Fruit fly (Drosophila melanogaster) whole organism, embryonic: ENCODE data around the gene ppl.

Source experiments
- Atf6 ChIP-seq: fragments of 200-800 bp; sonication (Bioruptor generic); IDR thresholded peaks from 2 replicates; pipeline ENCODE4 v1.3.6; 2022; ENCODE audit warnings: missing biosample characterization, missing genetic modification characterization
- BEAF-32 ChIP-seq: fragments of 200-800 bp; sonication (Bioruptor generic); optimal IDR thresholded peaks from 3 replicates; lab custom pipeline; 2017; ENCODE audit warnings: missing biosample characterization, missing genetic modification characterization, mild to moderate bottlenecking, moderate library complexity, missing genetic modification reagents
- CG11696 ChIP-seq: fragments of 200-800 bp; sonication (Bioruptor generic); IDR thresholded peaks from 2 replicates; pipeline ENCODE4 v1.3.6; 2022; ENCODE audit warnings: missing biosample characterization, missing genetic modification characterization
- CG15601 ChIP-seq: fragments of 200-800 bp; sonication (Bioruptor generic); optimal IDR thresholded peaks from 3 replicates; lab custom pipeline; 2019; ENCODE audit warnings: missing biosample characterization, mild to moderate bottlenecking, missing genetic modification characterization, moderate library complexity
- CG1603 ChIP-seq: fragments of 200-800 bp; sonication (Bioruptor generic); optimal IDR thresholded peaks from 2 replicates; lab custom pipeline; 2019; ENCODE audit warnings: missing biosample characterization, mild to moderate bottlenecking, missing genetic modification characterization, moderate library complexity
- CG18262 ChIP-seq: fragments of 200-800 bp; optimal IDR thresholded peaks from 3 replicates; lab custom pipeline; 2019; ENCODE audit warnings: missing biosample characterization, mild to moderate bottlenecking, missing genetic modification characterization, moderate library complexity
- CG18599 ChIP-seq: fragments of 200-800 bp; sonication (Bioruptor generic); optimal IDR thresholded peaks from 3 replicates; lab custom pipeline; 2017; ENCODE audit warnings: missing biosample characterization, missing genetic modification characterization, mild to moderate bottlenecking, moderate library complexity, missing genetic modification reagents
- CG2120 ChIP-seq: fragments of 200-800 bp; sonication (Bioruptor generic); optimal IDR thresholded peaks from 3 replicates; lab custom pipeline; 2016; ENCODE audit warnings: missing biosample characterization, missing genetic modification characterization
- CG3163 ChIP-seq: fragments of 200-800 bp; sonication (Bioruptor generic); optimal IDR thresholded peaks from 3 replicates; lab custom pipeline; 2016; ENCODE audit warnings: missing biosample characterization, missing genetic modification characterization
- CG34422 ChIP-seq: fragments of 200-800 bp; sonication (Bioruptor generic); IDR thresholded peaks from 3 replicates; pipeline ENCODE4 v1.3.6; 2022; ENCODE audit warnings: missing biosample characterization, missing genetic modification characterization
- CG4424 ChIP-seq: fragments of 200-800 bp; sonication (Bioruptor generic); optimal IDR thresholded peaks from 3 replicates; lab custom pipeline; 2016; ENCODE audit warnings: missing biosample characterization, missing genetic modification characterization
- CG6175 ChIP-seq: fragments of 200-800 bp; sonication (Bioruptor generic); IDR thresholded peaks from 3 replicates; pipeline ENCODE4 v1.3.6; 2022; ENCODE audit warnings: missing biosample characterization, missing genetic modification characterization
- CG7556 ChIP-seq: fragments of 200-800 bp; sonication (Bioruptor generic); optimal IDR thresholded peaks from 2 replicates; lab custom pipeline; 2017; ENCODE audit warnings: missing biosample characterization, mild to moderate bottlenecking, missing genetic modification characterization
- CG8944 ChIP-seq: fragments of 200-800 bp; sonication (Bioruptor generic); optimal IDR thresholded peaks from 3 replicates; lab custom pipeline; 2016; ENCODE audit warnings: missing biosample characterization, missing genetic modification characterization
- Camta ChIP-seq: fragments of 200-800 bp; sonication (Bioruptor generic); optimal IDR thresholded peaks from 2 replicates; lab custom pipeline; 2016; ENCODE audit warnings: missing biosample characterization, missing genetic modification characterization
- CoRest ChIP-seq: fragments of 200-800 bp; sonication (Bioruptor generic); optimal IDR thresholded peaks from 3 replicates; lab custom pipeline; 2018; ENCODE audit warnings: missing biosample characterization, mild to moderate bottlenecking, missing genetic modification characterization, moderate library complexity
- D19B ChIP-seq: fragments of 200-800 bp; sonication (Bioruptor generic); optimal IDR thresholded peaks from 2 replicates; lab custom pipeline; 2017; ENCODE audit warnings: missing biosample characterization, mild to moderate bottlenecking, missing genetic modification characterization
- Dek ChIP-seq: fragments of 200-800 bp; sonication (Bioruptor generic); optimal IDR thresholded peaks from 3 replicates; lab custom pipeline; 2019; ENCODE audit warnings: missing biosample characterization, mild to moderate bottlenecking, missing genetic modification characterization, moderate library complexity
- Dp ChIP-seq: fragments of 200-800 bp; sonication (Bioruptor generic); optimal IDR thresholded peaks from 2 replicates; lab custom pipeline; 2018; ENCODE audit warnings: missing biosample characterization, mild to moderate bottlenecking, missing genetic modification characterization, moderate library complexity
- Elba2 ChIP-seq: fragments of 200-800 bp; sonication (Bioruptor generic); optimal IDR thresholded peaks from 3 replicates; lab custom pipeline; 2016; ENCODE audit warnings: missing biosample characterization, missing genetic modification characterization
- Gsc ChIP-seq: fragments of 200-800 bp; sonication (Bioruptor generic); IDR thresholded peaks from 2 replicates; pipeline ENCODE4 v1.3.6; 2022; ENCODE audit warnings: missing biosample characterization, missing genetic modification characterization
- H15 ChIP-seq: fragments of 200-800 bp; sonication (Bioruptor generic); IDR thresholded peaks from 3 replicates; pipeline ENCODE4 v1.3.6; 2022; ENCODE audit warnings: missing biosample characterization, missing genetic modification characterization
- HLH4C ChIP-seq: fragments of 200-800 bp; sonication (Bioruptor generic); IDR thresholded peaks from 3 replicates; pipeline ENCODE4 v1.3.6; 2022; ENCODE audit warnings: missing biosample characterization, missing genetic modification characterization; ENCODE audit not compliant: partially characterized antibody
- Kr ChIP-seq: fragments of 200-800 bp; sonication (Bioruptor generic); optimal IDR thresholded peaks from 2 replicates; lab custom pipeline; 2017; ENCODE audit warnings: missing biosample characterization, mild to moderate bottlenecking, missing genetic modification characterization
- Oli ChIP-seq: fragments of 200-800 bp; sonication (Bioruptor generic); optimal IDR thresholded peaks from 2 replicates; lab custom pipeline; 2018; ENCODE audit warnings: missing biosample characterization, mild to moderate bottlenecking, missing genetic modification characterization, moderate library complexity
- Poxn ChIP-seq: fragments of 200-800 bp; sonication (Bioruptor generic); IDR thresholded peaks from 2 replicates; pipeline ENCODE4 v1.3.6; 2022; ENCODE audit warnings: missing biosample characterization, missing genetic modification characterization
- Trl ChIP-seq, 3 experiments: fragments of >200 bp in 2 of 3; fragments of 200-800 bp in 1 of 3; sonication (Bioruptor generic) in 1 of 3; optimal IDR thresholded peaks; 2 replicates in 1 of 3; 3 replicates in 2 of 3; lab custom pipeline; 2016 to 2017; ENCODE audit warnings: missing biosample characterization in 1 of 3, missing genetic modification characterization in 1 of 3
- ac ChIP-seq: fragments of 200-800 bp; sonication (Bioruptor generic); optimal IDR thresholded peaks from 3 replicates; lab custom pipeline; 2017; ENCODE audit warnings: missing biosample characterization, mild to moderate bottlenecking, missing genetic modification characterization
- ash1 ChIP-seq: fragments of 200-800 bp; sonication (Bioruptor generic); optimal IDR thresholded peaks from 2 replicates; lab custom pipeline; 2018; ENCODE audit warnings: missing biosample characterization, mild to moderate bottlenecking, missing genetic modification characterization
- crp ChIP-seq, 2 experiments: fragments of 200-800 bp; sonication (Bioruptor generic); optimal IDR thresholded peaks; 2 replicates in 1 of 2; 3 replicates in 1 of 2; lab custom pipeline; 2017; ENCODE audit warnings: missing biosample characterization in 2 of 2, missing genetic modification characterization in 2 of 2, mild to moderate bottlenecking in 1 of 2, moderate library complexity in 1 of 2
- dimm ChIP-seq: fragments of 200-800 bp; sonication (Bioruptor generic); IDR thresholded peaks from 2 replicates; pipeline ENCODE4 v1.3.6; 2022; ENCODE audit warnings: missing biosample characterization, missing genetic modification characterization
- ems ChIP-seq: fragments of 200-800 bp; sonication (Bioruptor generic); optimal IDR thresholded peaks from 3 replicates; lab custom pipeline; 2016; ENCODE audit warnings: missing biosample characterization, missing genetic modification characterization
- gfzf ChIP-seq: fragments of 200-800 bp; sonication (Bioruptor generic); optimal IDR thresholded peaks from 2 replicates; lab custom pipeline; 2016; ENCODE audit warnings: missing biosample characterization, mild to moderate bottlenecking, missing genetic modification characterization, moderate library complexity
- her ChIP-seq: fragments of 200-800 bp; sonication (Bioruptor generic); optimal IDR thresholded peaks from 2 replicates; lab custom pipeline; 2016; ENCODE audit warnings: missing biosample characterization, missing genetic modification characterization
- hkb ChIP-seq, 2 experiments: fragments of 200-800 bp in 1 of 2; fragments of >200 bp in 1 of 2; sonication (Bioruptor generic) in 1 of 2; IDR thresholded peaks in 1 of 2; optimal IDR thresholded peaks in 1 of 2; 2 replicates each; pipeline versions ENCODE4 v1.3.6 to Lab custom; 2017 to 2022; ENCODE audit warnings: missing biosample characterization in 1 of 2, missing genetic modification characterization in 1 of 2
- jigr1 ChIP-seq: fragments of 200-800 bp; sonication (Bioruptor generic); IDR thresholded peaks from 3 replicates; pipeline ENCODE4 v1.3.6; 2022; ENCODE audit warnings: missing biosample characterization, missing genetic modification characterization
- klu ChIP-seq: fragments of 200-800 bp; sonication (Bioruptor generic); IDR thresholded peaks from 2 replicates; pipeline ENCODE4 v1.3.6; 2022; ENCODE audit warnings: missing biosample characterization, missing genetic modification characterization
- lmd ChIP-seq: fragments of 200-800 bp; sonication (Bioruptor generic); IDR thresholded peaks from 2 replicates; pipeline ENCODE4 v1.3.6; 2022; ENCODE audit warnings: missing biosample characterization, missing genetic modification characterization
- luna ChIP-seq: fragments of 200-800 bp; sonication (Bioruptor generic); optimal IDR thresholded peaks from 2 replicates; lab custom pipeline; 2016; ENCODE audit warnings: missing biosample characterization, missing genetic modification characterization
- pb ChIP-seq: fragments of 200-800 bp; sonication (Bioruptor generic); optimal IDR thresholded peaks from 3 replicates; lab custom pipeline; 2016; ENCODE audit warnings: missing biosample characterization, missing genetic modification characterization
- peb ChIP-seq: fragments of 200-800 bp; sonication (Bioruptor generic); IDR thresholded peaks from 2 replicates; pipeline ENCODE4 v1.3.6; 2022; ENCODE audit warnings: missing biosample characterization, missing genetic modification characterization
- prd ChIP-seq, 3 experiments: fragments of >200 bp in 2 of 3; fragments of 200-800 bp in 1 of 3; sonication (Bioruptor generic) in 1 of 3; optimal IDR thresholded peaks in 2 of 3; IDR thresholded peaks in 1 of 3; 2 replicates in 2 of 3; 3 replicates in 1 of 3; pipeline versions ENCODE4 v1.3.6 to Lab custom; 2017 to 2022; ENCODE audit warnings: missing biosample characterization in 1 of 3, missing genetic modification characterization in 1 of 3
- pzg ChIP-seq: fragments of 200-800 bp; sonication (Bioruptor generic); optimal IDR thresholded peaks from 3 replicates; lab custom pipeline; 2018; ENCODE audit warnings: missing biosample characterization, mild to moderate bottlenecking, missing genetic modification characterization, moderate library complexity
- rib ChIP-seq: fragments of 200-800 bp; sonication (Bioruptor generic); IDR thresholded peaks from 2 replicates; pipeline ENCODE4 v1.3.6; 2022; ENCODE audit warnings: missing biosample characterization, missing genetic modification characterization
- sna ChIP-seq: fragments of 200-800 bp; sonication (Bioruptor generic); IDR thresholded peaks from 2 replicates; pipeline ENCODE4 v1.3.6; 2022; ENCODE audit warnings: missing biosample characterization, missing genetic modification characterization; ENCODE audit not compliant: partially characterized antibody
- unc-4 ChIP-seq: fragments of 200-800 bp; sonication (Bioruptor generic); IDR thresholded peaks from 2 replicates; pipeline ENCODE4 v1.3.6; 2022; ENCODE audit warnings: missing biosample characterization, missing genetic modification characterization; ENCODE audit not compliant: partially characterized antibody
- zen ChIP-seq: fragments of 200-800 bp; sonication (Bioruptor generic); optimal IDR thresholded peaks from 3 replicates; lab custom pipeline; 2018; ENCODE audit warnings: missing biosample characterization, mild to moderate bottlenecking, missing genetic modification characterization, moderate library complexity

Gene ppl

dm6 chr3L:21285639-21286338, 4.5 kb upstream of the ppl start, which contains the start of the genes CG12974 and pzg (continued):
- peak; percentile 89 for TF ChIP-seq Dp
- peak; percentile 81 for TF ChIP-seq Gsc (GFP tag; lab: Robert Waterston, UW)
- peak; percentile 69 for TF ChIP-seq BEAF-32
- TF ChIP-seq jigr1 (GFP tag; lab: Robert Waterston, UW): peak; percentile 64; the same call in 1 of the 3 replicates
- peak; percentile 87 for TF ChIP-seq CG15601
- TF ChIP-seq peb (GFP tag; lab: Robert Waterston, UW): peak; percentile 78
- peak; percentile 96 for TF ChIP-seq zen (tag; lab: Kevin White, UChicago)
- TF ChIP-seq Trl (optimal IDR thresholded peaks at IDR 0.05; lab: Kevin White, UChicago): no peak
- TF ChIP-seq Trl (GFP tag; optimal IDR thresholded peaks at IDR 0.05; lab: Kevin White, UChicago): peak; percentile 78
- peak; percentile 93 for TF ChIP-seq lmd (GFP tag; lab: Robert Waterston, UW)
- peak; percentile 87 for TF ChIP-seq H15 (GFP tag; lab: Robert Waterston, UW)
- peak; percentile 83 for TF ChIP-seq HLH4C (GFP tag; lab: Robert Waterston, UW)
- TF ChIP-seq her (GFP tag; lab: Kevin White, UChicago): no peak
- peak; percentile 97 for TF ChIP-seq CG1603
- peak; percentile 96 for TF ChIP-seq pzg (GFP tag; lab: Kevin White, UChicago)
- TF ChIP-seq CG2120 (GFP tag; lab: Kevin White, UChicago): peak; percentile 85
- TF ChIP-seq Atf6: peak; percentile 82
- peak; percentile 92 for TF ChIP-seq hkb (optimal IDR thresholded peaks at IDR 0.05; lab: Kevin White, UChicago)
- no peak for TF ChIP-seq hkb (GFP tag; IDR thresholded peaks at IDR 0.05; lab: Robert Waterston, UW)
- no peak for TF ChIP-seq ash1 (GFP tag; lab: Kevin White, UChicago)
- peak; percentile 44; the same call in 1 of the 2 replicates for TF ChIP-seq dimm
- TF ChIP-seq Dek (tag; lab: Kevin White, UChicago): peak; percentile 56
- TF ChIP-seq CG4424 (GFP tag; lab: Kevin White, UChicago): peak; percentile 83
- TF ChIP-seq CG18262 (tag; lab: Kevin White, UChicago): peak; percentile 76
- no peak for TF ChIP-seq prd (optimal IDR thresholded peaks at IDR 0.05; lab: Kevin White, UChicago)
- TF ChIP-seq prd (GFP tag; IDR thresholded peaks at IDR 0.05; lab: Robert Waterston, UW): peak; percentile 91
- TF ChIP-seq CG7556 (GFP tag; lab: Kevin White, UChicago): peak; percentile 61
- TF ChIP-seq rib: no peak; the same call in 1 of the 2 replicates
- peak; percentile 19 for TF ChIP-seq luna (GFP tag; lab: Kevin White, UChicago)
- TF ChIP-seq CG8944: peak; percentile 48
- peak; percentile 42 for TF ChIP-seq D19B (GFP tag; lab: Kevin White, UChicago)
- peak; percentile 91 for TF ChIP-seq CG34422 (GFP tag; lab: Robert Waterston, UW)
- TF ChIP-seq CG18599 (GFP tag; lab: Kevin White, UChicago): peak; percentile 69
- TF ChIP-seq unc-4: peak; percentile 52
- TF ChIP-seq klu (GFP tag; lab: Robert Waterston, UW): peak; percentile 82
- peak; percentile 32 for TF ChIP-seq Camta (GFP tag; lab: Kevin White, UChicago)
- TF ChIP-seq sna (GFP tag; lab: Robert Waterston, UW): peak; percentile 72
- peak; percentile 89 for TF ChIP-seq CoRest (tag; lab: Kevin White, UChicago)
- peak; percentile 39 for TF ChIP-seq pb (GFP tag; lab: Kevin White, UChicago)
- peak; percentile 64 for TF ChIP-seq CG3163 (GFP tag; lab: Kevin White, UChicago)
- 0 out of 2 replicates have a peak, but pooled peaks have one; percentile 37 for TF ChIP-seq Poxn (GFP tag; lab: Robert Waterston, UW)
- TF ChIP-seq CG11696 (GFP tag; lab: Robert Waterston, UW): no peak
- peak; percentile 42 for TF ChIP-seq Oli
- TF ChIP-seq ems (GFP tag; lab: Kevin White, UChicago): peak; percentile 63
- TF ChIP-seq ac: no peak
- TF ChIP-seq Elba2: no peak
- peak; percentile 89 for TF ChIP-seq Kr (GFP tag; lab: Kevin White, UChicago)
- TF ChIP-seq crp (GFP tag; optimal IDR thresholded peaks at IDR 0.05; lab: Kevin White, UChicago): peak in 1 of 2 experiments; percentile 64
- TF ChIP-seq CG6175: 0 out of 3 replicates have a peak, but pooled peaks have one; percentile 6
- TF ChIP-seq gfzf: peak; percentile 70
